Fruit fly (Drosophila melanogaster): ENCODE data around the gene CG43895.
A peak's percentile ranks its signal among the peaks of the same experiment; 100 is the strongest.

DNA sequence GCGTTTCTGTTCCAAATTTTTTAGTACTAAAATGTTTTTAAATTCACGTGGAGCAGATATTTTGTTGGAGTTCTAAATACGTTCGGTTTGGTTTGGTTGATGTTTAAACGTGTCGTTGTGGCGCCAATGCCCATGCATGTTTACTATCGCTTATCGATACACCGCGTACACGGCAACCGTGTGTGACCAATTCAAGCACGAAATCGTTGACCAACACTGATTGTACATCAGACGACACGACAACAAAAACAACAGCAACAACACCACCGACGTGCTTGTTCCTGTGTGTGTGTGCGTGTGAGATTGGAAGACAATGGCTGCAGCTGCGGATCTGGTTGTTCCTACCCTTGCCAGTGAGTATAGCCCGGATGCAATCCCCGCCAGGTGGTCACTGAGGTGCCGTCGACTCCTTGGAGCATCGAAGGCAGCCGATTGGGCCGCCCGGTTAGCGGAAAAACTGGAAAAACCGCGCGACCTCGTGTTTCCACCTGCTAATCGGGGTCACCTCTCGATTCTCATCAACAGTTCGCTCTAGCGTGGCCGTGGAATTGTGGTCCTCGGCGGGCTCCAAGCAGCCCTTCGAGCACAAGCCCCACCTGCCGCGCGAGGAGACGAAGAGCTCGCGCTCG is 11.3 kb upstream of the CG43895 start, which contains the start of gene eIF2A:
- TF ChIP-seq CG8319 (GFP tag; optimal IDR thresholded peaks at IDR 0.05), result peak; percentile 99
- no peak for TF ChIP-seq CG9139 (GFP tag; optimal IDR thresholded peaks at IDR 0.05)
- TF ChIP-seq dsx (GFP tag; optimal IDR thresholded peaks at IDR 0.05; ENCODE audit: poor library complexity, severe bottlenecking), result peak; percentile 10
- no peak for TF ChIP-seq Lpt (GFP tag; optimal IDR thresholded peaks at IDR 0.05)
- TF ChIP-seq Eip93F (GFP tag; optimal IDR thresholded peaks at IDR 0.05), result no peak

Measured in whole organism, prepupa.